Worm (Caenorhabditis elegans): ENCODE data around the gene F17C11.6.

DNA sequence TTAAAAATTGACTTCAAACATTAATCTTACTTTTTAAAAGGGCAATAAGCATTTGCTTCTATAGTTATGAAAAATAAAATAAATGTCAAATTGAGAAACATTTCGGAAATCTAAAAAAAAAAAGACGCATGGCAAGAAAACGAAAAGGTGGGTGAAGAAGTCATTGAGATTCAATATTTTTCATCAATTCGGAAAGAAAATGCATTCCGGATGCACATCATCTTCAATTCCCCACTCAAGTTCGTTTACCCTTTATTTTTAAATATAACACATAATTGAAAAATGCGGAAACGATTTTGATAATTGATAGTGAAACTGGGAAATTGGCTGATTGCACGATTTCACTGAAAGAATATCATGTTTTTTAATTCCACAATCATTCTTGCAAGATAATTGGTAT, 47.5 kb downstream of the F17C11.6 start, which contains the start of gene F53B7.4:
- TF ChIP-seq isw-1 (GFP tag; IDR thresholded peaks at IDR 0.05) (no peak), nhr-77 (tag; optimal IDR thresholded peaks at IDR 0.05) (no peak), elt-3 (tag; optimal IDR thresholded peaks at IDR 0.05) (no peak), efl-1 (optimal IDR thresholded peaks at IDR 0.05) (no peak), efl-1 (GFP tag; optimal IDR thresholded peaks at IDR 0.05 in 1 of 2) (no peak), nhr-237 (tag; optimal IDR thresholded peaks at IDR 0.05) (no peak), skn-1 (tag; optimal IDR thresholded peaks at IDR 0.05) (no peak), nhr-76 (tag; optimal IDR thresholded peaks at IDR 0.05) (no peak), ceh-8 (GFP tag; optimal IDR thresholded peaks at IDR 0.05) (no peak), swsn-7 (tag; optimal IDR thresholded peaks at IDR 0.05) (no peak), nhr-47 (tag; optimal IDR thresholded peaks at IDR 0.05) (no peak), efl-3 (GFP tag; optimal IDR thresholded peaks at IDR 0.05) (no peak)

All from whole organism, L1 larva.